Worm (Caenorhabditis elegans) whole organism, mixed stage, embryonic: Measurements from ENCODE around the gene K12H6.7.

ENCODE experiments used
- elt-3 ChIP-seq: fragments of 150-350 bp; optimal IDR thresholded peaks from 2 replicates; lab custom pipeline; 2014; ENCODE audit warnings: missing biosample characterization, missing genetic modification characterization
- lin-13 ChIP-seq: fragments of 150-350 bp; optimal IDR thresholded peaks from 2 replicates; lab custom pipeline; 2014; ENCODE audit warnings: missing biosample characterization, missing genetic modification characterization
- lsy-2 ChIP-seq: fragments of 150-350 bp; optimal IDR thresholded peaks from 2 replicates; lab custom pipeline; 2014; ENCODE audit warnings: missing biosample characterization, missing genetic modification characterization
- nhr-12 ChIP-seq: fragments of 150-350 bp; optimal IDR thresholded peaks from 2 replicates; lab custom pipeline; 2014; ENCODE audit warnings: missing biosample characterization, missing genetic modification characterization
- nhr-2 ChIP-seq: fragments of 150-350 bp; optimal IDR thresholded peaks from 2 replicates; lab custom pipeline; 2014; ENCODE audit warnings: missing biosample characterization, missing genetic modification characterization
- pha-4 ChIP-seq: fragments of 150-350 bp; optimal IDR thresholded peaks from 2 replicates; lab custom pipeline; 2018; ENCODE audit warnings: missing biosample characterization, missing genetic modification reagents, missing genetic modification characterization
- sem-2 ChIP-seq: fragments of 200-800 bp; sonication (Bioruptor generic); optimal IDR thresholded peaks from 2 replicates; lab custom pipeline; 2018; ENCODE audit warnings: mild to moderate bottlenecking, missing genetic modification characterization, missing compliant biosample characterization
- unc-120 ChIP-seq: sonication (generic microtip); optimal IDR thresholded peaks from 2 replicates; lab custom pipeline; 2017; ENCODE audit warnings: missing genetic modification characterization, missing compliant biosample characterization; ENCODE audit not compliant: poor library complexity, severe bottlenecking
- ztf-11 ChIP-seq: fragments of 150-350 bp; optimal IDR thresholded peaks from 2 replicates; lab custom pipeline; 2014; ENCODE audit warnings: missing biosample characterization, missing genetic modification characterization

ce11 chrII:2797951-2798350 lies 38.8 kb downstream of the K12H6.7 start:
- no peak for TF ChIP-seq nhr-12 (tag; lab: Kevin White, UChicago)
- TF ChIP-seq lsy-2: no peak
- TF ChIP-seq lin-13: no peak
- TF ChIP-seq ztf-11 (tag; lab: Kevin White, UChicago): no peak
- TF ChIP-seq unc-120 (tag; lab: Kevin White, UChicago): no peak
- no peak for TF ChIP-seq sem-2 (GFP tag; lab: Kevin White, UChicago)
- TF ChIP-seq nhr-2: no peak
- no peak for TF ChIP-seq pha-4
- no peak for TF ChIP-seq elt-3 (tag; lab: Kevin White, UChicago)
